Worm (Caenorhabditis elegans): Measurements from ENCODE around the gene agl-1.

agl-1 gene

ce11 chrII:14357936-14358416 lies at the start of gene agl-1, which contains the start of gene pfs-2 (continued):
- TF ChIP-seq tbx-2 (tag; optimal IDR thresholded peaks at IDR 0.05) (peak; percentile 69), zip-4 (GFP tag; optimal IDR thresholded peaks at IDR 0.05) (no peak), lin-35 (GFP tag; optimal IDR thresholded peaks at IDR 0.05) (peak; percentile 89 to 96), nhr-12 (tag; optimal IDR thresholded peaks at IDR 0.05) (no peak), fos-1 (tag; optimal IDR thresholded peaks at IDR 0.05) (peak; percentile 7), snu-23 (GFP tag; optimal IDR thresholded peaks at IDR 0.05) (peak; percentile 80), blmp-1 (tag; optimal IDR thresholded peaks at IDR 0.05) (no peak), C04F5.9 (tag; optimal IDR thresholded peaks at IDR 0.05) (peak; percentile 3), pag-3 (tag; optimal IDR thresholded peaks at IDR 0.05; ENCODE audit: borderline replicate concordance, insufficient read depth) (no peak), nhr-11 (tag; optimal IDR thresholded peaks at IDR 0.05) (peak; percentile 19), fkh-4 (tag; optimal IDR thresholded peaks at IDR 0.05; ENCODE audit: borderline replicate concordance) (no peak), dpl-1 (GFP tag; optimal IDR thresholded peaks at IDR 0.05) (peak; percentile 88 to 92 (median 92)), unc-130 (tag; optimal IDR thresholded peaks at IDR 0.05) (peak; percentile 60), nhr-19 (GFP tag; conservative IDR thresholded peaks at IDR 0.05) (peak; percentile 71), efl-3 (GFP tag; optimal IDR thresholded peaks at IDR 0.05) (no peak), unc-30 (tag; optimal IDR thresholded peaks at IDR 0.05) (no peak), nhr-85 (tag) (peak; percentile 9), elt-2 (tag; optimal IDR thresholded peaks at IDR 0.05) (no peak)

DNA sequence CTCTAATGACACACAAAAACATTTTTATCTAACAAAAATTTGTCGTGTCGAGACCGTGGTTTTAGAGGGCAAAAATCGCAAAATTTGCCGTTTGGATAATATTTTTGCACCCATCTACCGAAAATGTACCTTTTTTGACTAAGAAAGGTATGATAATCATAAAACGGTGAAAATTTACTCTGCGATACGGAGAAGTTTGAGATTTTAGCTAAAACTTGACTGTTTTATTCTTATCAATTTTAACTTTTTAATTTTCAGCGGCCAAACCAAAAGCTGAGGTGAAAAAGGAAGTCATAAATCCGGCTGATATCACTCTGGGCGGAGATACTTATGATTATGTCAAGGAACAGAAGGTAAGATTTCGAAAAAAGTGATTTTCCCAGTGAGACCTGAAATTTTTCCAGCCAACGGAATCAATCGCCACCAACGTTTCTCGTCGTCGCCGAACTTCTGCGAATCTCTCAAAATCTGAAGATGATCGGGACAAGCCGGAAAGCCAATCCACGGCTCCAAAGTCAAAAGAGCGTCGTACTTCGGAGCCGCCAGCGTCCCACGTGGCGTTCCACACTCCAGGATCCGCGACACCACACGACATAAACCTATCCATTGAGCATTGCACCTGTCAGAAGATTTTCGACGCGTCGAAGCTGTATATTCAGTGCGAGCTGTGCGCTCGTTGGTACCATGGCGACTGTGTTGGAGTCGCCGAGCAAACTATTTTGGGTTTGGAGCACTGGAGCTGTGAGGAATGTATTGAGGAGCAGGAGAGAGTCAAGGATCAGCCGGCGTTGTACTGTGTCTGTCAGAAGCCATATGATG lies 48.4 kb upstream of the agl-1 start:
- TF ChIP-seq mep-1 (tag; optimal IDR thresholded peaks at IDR 0.05) = peak; percentile 68
- TF ChIP-seq grh-1 (GFP tag; IDR thresholded peaks at IDR 0.05) = no peak
- TF ChIP-seq skn-1 (tag; optimal IDR thresholded peaks at IDR 0.05) = no peak
- no peak for TF ChIP-seq swsn-7 (tag; optimal IDR thresholded peaks at IDR 0.05)

ce11 chrII:14405489-14406059 lies 47.7 kb upstream of the agl-1 start:
- TF ChIP-seq hlh-17 (GFP tag; optimal IDR thresholded peaks at IDR 0.05; ENCODE audit: borderline replicate concordance) (no peak), nhr-85 (tag) (no peak), unc-98 (GFP tag; IDR thresholded peaks at IDR 0.05) (no peak), mep-1 (tag; optimal IDR thresholded peaks at IDR 0.05) (peak; percentile 22), mef-2 (tag; optimal IDR thresholded peaks at IDR 0.05) (no peak), unc-30 (tag; optimal IDR thresholded peaks at IDR 0.05) (no peak), ama-1 (optimal IDR thresholded peaks at IDR 0.05) (peak; percentile 13), sptf-1 (tag; optimal IDR thresholded peaks at IDR 0.05) (no peak), ceh-88 (GFP tag; IDR thresholded peaks at IDR 0.05) (no peak), nhr-71 (tag; optimal IDR thresholded peaks at IDR 0.05) (no peak), elt-3 (tag; optimal IDR thresholded peaks at IDR 0.05) (no peak), Y116A8C.19 (tag; optimal IDR thresholded peaks at IDR 0.05; ENCODE audit: borderline replicate concordance) (no peak), nhr-19 (GFP tag; conservative IDR thresholded peaks at IDR 0.05) (no peak)

DNA sequence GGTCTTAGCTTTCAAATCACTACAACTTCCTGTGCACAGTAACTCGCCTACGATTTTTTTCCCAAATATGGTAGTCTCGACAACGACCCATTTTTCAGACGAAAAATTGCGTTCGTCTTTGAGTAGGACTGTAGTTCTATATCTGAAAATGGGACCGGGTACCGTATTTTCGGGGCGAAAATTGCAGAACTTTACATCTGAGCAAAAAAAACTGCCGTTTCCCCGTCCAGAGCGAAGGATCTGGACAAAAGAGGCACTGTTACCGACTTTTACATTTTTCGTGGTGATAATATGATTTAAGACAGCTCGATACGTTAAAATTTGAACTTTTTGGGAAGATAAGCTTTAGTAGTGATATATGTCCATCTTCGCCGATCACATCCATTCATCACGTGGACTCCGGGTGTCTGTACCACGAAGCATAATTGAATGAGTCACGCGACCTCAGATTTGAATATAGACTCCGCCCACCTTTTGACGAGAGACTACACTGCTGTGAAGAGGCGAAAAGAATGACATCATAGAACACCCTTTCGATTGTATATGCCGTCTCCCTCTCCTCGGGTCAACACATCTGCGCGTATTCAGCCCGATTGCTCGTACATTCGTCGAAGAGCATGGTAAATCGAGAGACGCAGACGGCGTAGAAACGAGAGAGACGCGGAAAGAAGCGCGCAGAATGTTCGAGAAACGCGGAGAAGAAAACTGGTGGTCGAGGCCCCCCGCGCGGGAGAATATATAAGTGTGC lies 47.0 kb upstream of the agl-1 start:
- TF ChIP-seq egl-13 (tag; optimal IDR thresholded peaks at IDR 0.05) (peak; percentile 55), dsc-1 (tag; optimal IDR thresholded peaks at IDR 0.05) (peak; percentile 75), zag-1 (tag; optimal IDR thresholded peaks at IDR 0.05) (no peak), ceh-88 (GFP tag; IDR thresholded peaks at IDR 0.05) (no peak), unc-62 (GFP tag; optimal IDR thresholded peaks at IDR 0.05) (no peak), nhr-85 (tag) (peak; percentile 92), fos-1 (tag; optimal IDR thresholded peaks at IDR 0.05) (no peak), nhr-19 (GFP tag; conservative IDR thresholded peaks at IDR 0.05) (peak; percentile 77), nhr-28 (tag; optimal IDR thresholded peaks at IDR 0.05) (no peak), mab-9 (GFP tag; IDR thresholded peaks at IDR 0.05) (peak; percentile 51; the same call in 1 of the 2 replicates), sox-4 (tag; optimal IDR thresholded peaks at IDR 0.05) (no peak), unc-98 (GFP tag; IDR thresholded peaks at IDR 0.05) (no peak), swsn-7 (tag; optimal IDR thresholded peaks at IDR 0.05) (peak; percentile 86), rnt-1 (tag; optimal IDR thresholded peaks at IDR 0.05) (peak; percentile 50), hlh-17 (GFP tag; optimal IDR thresholded peaks at IDR 0.05; ENCODE audit: borderline replicate concordance) (no peak), fkh-8 (tag; optimal IDR thresholded peaks at IDR 0.05) (peak; percentile 87), nhr-12 (tag; optimal IDR thresholded peaks at IDR 0.05) (no peak), mef-2 (tag; optimal IDR thresholded peaks at IDR 0.05) (no peak), egl-27 (tag; optimal IDR thresholded peaks at IDR 0.05) (no peak), efl-3 (GFP tag; optimal IDR thresholded peaks at IDR 0.05) (peak; percentile 55), jun-1 (tag; optimal IDR thresholded peaks at IDR 0.05) (peak; percentile 83)

Data from whole organism, L1 larva.